Fruit fly (Drosophila melanogaster) S2 (cell line): ENCODE data around the gene CG14111.

Experiments used
- CG8478 ChIP-seq: fragments of >200 bp; optimal IDR thresholded peaks from 2 replicates; lab custom pipeline; 2018
- CTCF ChIP-seq, 2 experiments: fragments of >200 bp; optimal IDR thresholded peaks; 2 replicates each; lab custom pipeline; 2018

- no peak for TF ChIP-seq CG8478 (lab: Kevin White, UChicago)
- no peak for TF ChIP-seq CTCF (optimal IDR thresholded peaks at IDR 0.05; lab: Kevin White, UChicago)
Observed at dm6 chr3L:13397656-13398055, 19.9 kb downstream of the CG14111 start.
